Fruit fly (Drosophila melanogaster) whole organism, wandering third instar larva: ENCODE measurements around the gene beag.

ENCODE experiments used
- Abd-B ChIP-seq: fragments of >200 bp; optimal IDR thresholded peaks from 2 replicates; lab custom pipeline; 2017; ENCODE audit warnings: missing biosample characterization, missing genetic modification characterization
- CG32264 ChIP-seq: fragments of 200-800 bp; sonication (Bioruptor generic); optimal IDR thresholded peaks from 2 replicates; lab custom pipeline; 2016; ENCODE audit warnings: missing biosample characterization, missing genetic modification characterization
- CG9705 ChIP-seq: fragments of 200-800 bp; sonication (Bioruptor generic); optimal IDR thresholded peaks from 2 replicates; lab custom pipeline; 2018; ENCODE audit warnings: missing biosample characterization, mild to moderate bottlenecking, missing genetic modification characterization
- CrebA ChIP-seq: fragments of 200-800 bp; sonication (Bioruptor generic); optimal IDR thresholded peaks from 2 replicates; lab custom pipeline; 2016; ENCODE audit warnings: missing biosample characterization, mild to moderate bottlenecking, missing genetic modification characterization, borderline replicate concordance
- Dfd ChIP-seq: fragments of >200 bp; optimal IDR thresholded peaks from 2 replicates; lab custom pipeline; 2017; ENCODE audit warnings: missing biosample characterization, missing genetic modification characterization
- Dif ChIP-seq: fragments of 200-275, 200-300 bp; sonication (Bioruptor generic); optimal IDR thresholded peaks from 2 replicates; lab custom pipeline; 2018; ENCODE audit warnings: missing biosample characterization, missing genetic modification characterization; ENCODE audit not compliant: partially characterized antibody
- GATAd ChIP-seq: sonication (Bioruptor generic); optimal IDR thresholded peaks from 2 replicates; lab custom pipeline; 2016; ENCODE audit warnings: missing biosample characterization, missing genetic modification characterization
- HLH106 ChIP-seq: fragments of 200-800 bp; optimal IDR thresholded peaks from 3 replicates; lab custom pipeline; 2019; ENCODE audit warnings: missing biosample characterization, mild to moderate bottlenecking, missing genetic modification characterization, moderate library complexity
- Hnf4 ChIP-seq: fragments of 200-800 bp; sonication (Bioruptor generic); optimal IDR thresholded peaks from 2 replicates; lab custom pipeline; 2016; ENCODE audit warnings: missing biosample characterization, mild to moderate bottlenecking, missing genetic modification characterization
- Hr78 ChIP-seq: fragments of >200 bp; optimal IDR thresholded peaks from 2 replicates; lab custom pipeline; 2017; ENCODE audit warnings: missing biosample characterization, missing genetic modification characterization
- Hr83 ChIP-seq: fragments of 200-300 bp; sonication (Bioruptor generic); optimal IDR thresholded peaks from 2 replicates; lab custom pipeline; 2016; ENCODE audit warnings: missing biosample characterization, mild to moderate bottlenecking, missing genetic modification characterization, moderate library complexity; ENCODE audit not compliant: poor library complexity, severe bottlenecking
- Jra ChIP-seq: sonication (Bioruptor generic); optimal IDR thresholded peaks from 2 replicates; lab custom pipeline; 2016; ENCODE audit warnings: missing biosample characterization, missing genetic modification characterization
- Mio ChIP-seq: sonication (Bioruptor generic); optimal IDR thresholded peaks from 2 replicates; lab custom pipeline; 2016; ENCODE audit warnings: missing biosample characterization, missing genetic modification characterization
- Myc ChIP-seq: fragments of >200 bp; optimal IDR thresholded peaks from 2 replicates; lab custom pipeline; 2017
- N ChIP-seq: fragments of >200 bp; optimal IDR thresholded peaks from 2 replicates; lab custom pipeline; 2018; ENCODE audit warnings: missing biosample characterization, missing external identifiers, missing genetic modification characterization
- OdsH ChIP-seq: fragments of 200-800 bp; sonication (Bioruptor generic); optimal IDR thresholded peaks from 2 replicates; lab custom pipeline; 2016; ENCODE audit warnings: missing biosample characterization, mild to moderate bottlenecking, missing genetic modification characterization
- Rel ChIP-seq, 2 experiments: fragments of 200-800 bp; sonication (Bioruptor generic) in 1 of 2; optimal IDR thresholded peaks; 2 replicates in 1 of 2; 3 replicates in 1 of 2; lab custom pipeline; 2016 to 2019; ENCODE audit warnings: mild to moderate bottlenecking in 2 of 2, missing biosample characterization in 2 of 2, missing genetic modification characterization in 2 of 2, moderate library complexity in 1 of 2
- Sp1 ChIP-seq: fragments of 200-800 bp; sonication (Bioruptor generic); optimal IDR thresholded peaks from 3 replicates; lab custom pipeline; 2019; ENCODE audit warnings: missing biosample characterization, mild to moderate bottlenecking, missing genetic modification characterization, moderate library complexity
- Vsx2 ChIP-seq: fragments of 200-300, 225-300 bp; sonication (Bioruptor generic); optimal IDR thresholded peaks from 2 replicates; lab custom pipeline; 2018; ENCODE audit warnings: missing biosample characterization, missing genetic modification characterization; ENCODE audit not compliant: partially characterized antibody
- br ChIP-seq: fragments of 200-800 bp; sonication (Bioruptor generic); optimal IDR thresholded peaks from 2 replicates; lab custom pipeline; 2016; ENCODE audit warnings: missing biosample characterization, missing genetic modification characterization
- brk ChIP-seq: fragments of 200-800 bp; sonication (Bioruptor generic); optimal IDR thresholded peaks from 2 replicates; lab custom pipeline; 2016; ENCODE audit warnings: missing biosample characterization, mild to moderate bottlenecking, missing genetic modification characterization
- dl ChIP-seq, 2 experiments: fragments of 175-275, 200-275 bp in 1 of 2; fragments of 200-275 bp in 1 of 2; sonication (Bioruptor generic); optimal IDR thresholded peaks; lab custom pipeline; 2018; ENCODE audit warnings: mild to moderate bottlenecking in 2 of 2, missing biosample characterization in 2 of 2, missing genetic modification characterization in 2 of 2, moderate library complexity in 2 of 2; ENCODE audit not compliant: partially characterized antibody in 2 of 2, insufficient read depth in 1 of 2
- dmrt93B ChIP-seq: fragments of 200-800 bp; sonication (Bioruptor generic); optimal IDR thresholded peaks from 2 replicates; lab custom pipeline; 2018; ENCODE audit warnings: missing biosample characterization, mild to moderate bottlenecking, missing genetic modification characterization
- dsf ChIP-seq: sonication (Bioruptor generic); optimal IDR thresholded peaks from 2 replicates; lab custom pipeline; 2016; ENCODE audit warnings: missing biosample characterization, missing genetic modification characterization, borderline replicate concordance
- ey ChIP-seq: fragments of 200-800 bp; sonication (Bioruptor generic); optimal IDR thresholded peaks from 2 replicates; lab custom pipeline; 2016; ENCODE audit warnings: missing biosample characterization, missing genetic modification characterization
- foxo ChIP-seq, 2 experiments: fragments of 200-800 bp; sonication (Bioruptor generic); optimal IDR thresholded peaks; 2 replicates in 1 of 2; 3 replicates in 1 of 2; lab custom pipeline; 2016 to 2017; ENCODE audit warnings: missing biosample characterization in 2 of 2, missing genetic modification characterization in 2 of 2
- fru ChIP-seq: fragments of 200-800 bp; sonication (Bioruptor generic); optimal IDR thresholded peaks from 3 replicates; lab custom pipeline; 2016; ENCODE audit warnings: missing biosample characterization, mild to moderate bottlenecking, missing genetic modification characterization
- h ChIP-seq: fragments of 200-800 bp; sonication (Bioruptor generic); optimal IDR thresholded peaks from 3 replicates; lab custom pipeline; 2016; ENCODE audit warnings: missing biosample characterization, mild to moderate bottlenecking, missing genetic modification characterization
- jim ChIP-seq: fragments of 175-275, 200-325 bp; sonication (Bioruptor generic); optimal IDR thresholded peaks from 2 replicates; lab custom pipeline; 2016; ENCODE audit warnings: missing biosample characterization, mild to moderate bottlenecking, missing genetic modification characterization
- lola ChIP-seq: fragments of >200 bp; optimal IDR thresholded peaks from 2 replicates; lab custom pipeline; 2017; ENCODE audit warnings: missing biosample characterization, missing genetic modification characterization
- pan ChIP-seq: fragments of >200 bp; optimal IDR thresholded peaks from 2 replicates; lab custom pipeline; 2017
- psq ChIP-seq: fragments of 200-800 bp; sonication (Bioruptor generic); optimal IDR thresholded peaks from 3 replicates; lab custom pipeline; 2017; ENCODE audit warnings: missing biosample characterization, mild to moderate bottlenecking, missing genetic modification characterization, moderate library complexity
- rgr ChIP-seq: fragments of 200-800 bp; sonication (Bioruptor generic); optimal IDR thresholded peaks from 3 replicates; lab custom pipeline; 2016; ENCODE audit warnings: missing biosample characterization, mild to moderate bottlenecking, missing genetic modification characterization
- sage ChIP-seq: fragments of 200-800 bp; sonication (Bioruptor generic); optimal IDR thresholded peaks from 2 replicates; lab custom pipeline; 2016; ENCODE audit warnings: missing biosample characterization, mild to moderate bottlenecking, missing genetic modification characterization
- sv ChIP-seq: fragments of 200-800 bp; sonication (Bioruptor generic); optimal IDR thresholded peaks from 3 replicates; lab custom pipeline; 2016; ENCODE audit warnings: missing biosample characterization, missing genetic modification characterization
- tai ChIP-seq: sonication (Bioruptor generic); optimal IDR thresholded peaks from 2 replicates; lab custom pipeline; 2016; ENCODE audit warnings: missing biosample characterization, missing genetic modification characterization
- usp ChIP-seq: fragments of >200 bp; optimal IDR thresholded peaks from 2 replicates; lab custom pipeline; 2017; ENCODE audit warnings: missing biosample characterization, missing genetic modification characterization
- woc ChIP-seq: sonication (Bioruptor generic); optimal IDR thresholded peaks from 2 replicates; lab custom pipeline; 2016; ENCODE audit warnings: missing biosample characterization, mild to moderate bottlenecking, missing genetic modification characterization

beag gene

DNA sequence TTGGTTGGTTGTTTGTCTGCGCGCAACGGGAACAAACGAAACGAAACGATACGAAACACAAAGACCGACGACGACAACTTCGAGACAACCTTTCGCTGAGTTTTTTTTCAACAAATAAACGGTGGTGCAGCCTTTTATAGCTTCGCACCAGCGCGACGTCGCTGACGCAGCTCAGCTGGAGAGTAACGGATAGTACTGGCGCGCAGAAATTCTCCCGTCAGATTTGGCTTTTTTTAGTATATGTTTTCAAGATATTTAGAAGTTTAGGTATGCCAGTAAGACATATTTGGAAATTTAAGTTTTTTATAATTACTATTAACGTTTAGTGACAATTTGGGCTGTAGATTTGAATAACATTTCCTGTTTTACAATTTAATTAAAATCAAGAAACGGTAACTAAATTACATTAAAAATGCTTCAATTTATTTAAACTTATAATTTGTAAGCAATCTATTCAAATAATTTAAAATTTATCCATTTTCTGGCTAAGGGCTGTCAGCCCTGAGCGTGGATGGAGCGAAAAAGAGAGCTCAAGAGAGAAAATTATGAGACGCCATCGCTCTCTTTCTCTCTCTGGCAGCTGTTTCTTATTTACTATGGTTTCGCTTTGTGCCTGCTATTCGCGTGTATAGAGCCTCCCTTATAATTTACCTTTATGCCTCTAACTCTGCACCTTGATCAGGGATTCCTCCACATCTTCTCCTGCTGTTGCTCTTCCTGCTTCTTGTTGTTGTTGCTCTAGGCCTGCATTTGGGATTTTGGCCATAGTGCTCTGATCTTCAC is 31.1 kb downstream of the beag start:
- TF ChIP-seq h (GFP tag; lab: Kevin White, UChicago), result peak; percentile 83
- peak; percentile 29 for TF ChIP-seq sage (GFP tag; lab: Kevin White, UChicago)
- TF ChIP-seq lola, result no peak
- no peak for TF ChIP-seq jim
- no peak for TF ChIP-seq usp
- no peak for TF ChIP-seq CG32264 (GFP tag; lab: Kevin White, UChicago)
- no peak for TF ChIP-seq Mio (GFP tag; lab: Kevin White, UChicago)
- peak; percentile 8 for TF ChIP-seq Hr83 (GFP tag; lab: Kevin White, UChicago)
- peak; percentile 60 to 72 for TF ChIP-seq dl (GFP tag; optimal IDR thresholded peaks at IDR 0.05; lab: Kevin White, UChicago; ENCODE audit: insufficient read depth in 1 of 2, partially characterized antibody in 2 of 2)
- TF ChIP-seq psq (GFP tag; lab: Kevin White, UChicago), result peak; percentile 90
- no peak for TF ChIP-seq N (GFP tag; lab: Kevin White, UChicago)
- TF ChIP-seq CrebA (GFP tag; lab: Kevin White, UChicago), result no peak
- peak; percentile 84 for TF ChIP-seq Dif
- peak; percentile 94 for TF ChIP-seq Myc (lab: Kevin White, UChicago)
- TF ChIP-seq foxo (GFP tag; optimal IDR thresholded peaks at IDR 0.05; lab: Kevin White, UChicago), result peak in 1 of 2 experiments; percentile 84
- peak; percentile 92 for TF ChIP-seq Sp1 (GFP tag; lab: Kevin White, UChicago)
- peak; percentile 73 for TF ChIP-seq brk
- no peak for TF ChIP-seq Dfd (GFP tag; lab: Kevin White, UChicago)
- TF ChIP-seq woc (GFP tag; lab: Kevin White, UChicago), result peak; percentile 93
- peak; percentile 82 for TF ChIP-seq OdsH (GFP tag; lab: Kevin White, UChicago)
- TF ChIP-seq dmrt93B (GFP tag; lab: Kevin White, UChicago), result peak; percentile 70
- TF ChIP-seq ey (GFP tag; lab: Kevin White, UChicago), result peak; percentile 74
- peak; percentile 71 for TF ChIP-seq CG9705
- TF ChIP-seq Hr78, result no peak
- no peak for TF ChIP-seq Abd-B (GFP tag; lab: Kevin White, UChicago)
- TF ChIP-seq pan (lab: Kevin White, UChicago), result no peak
- TF ChIP-seq br, result peak; percentile 75
- TF ChIP-seq fru (GFP tag; lab: Kevin White, UChicago), result peak; percentile 86
- no peak for TF ChIP-seq GATAd (GFP tag; lab: Kevin White, UChicago)
- peak; percentile 77 for TF ChIP-seq rgr (GFP tag; lab: Kevin White, UChicago)
- peak; percentile 47 for TF ChIP-seq tai (GFP tag; lab: Kevin White, UChicago)
- TF ChIP-seq Rel (GFP tag; optimal IDR thresholded peaks at IDR 0.05; lab: Kevin White, UChicago), result peak; percentile 41
- peak; percentile 55 for TF ChIP-seq Rel (tag; optimal IDR thresholded peaks at IDR 0.05; lab: Kevin White, UChicago)
- TF ChIP-seq Jra (GFP tag; lab: Kevin White, UChicago), result peak; percentile 75
- TF ChIP-seq Hnf4 (GFP tag; lab: Kevin White, UChicago), result peak; percentile 35
- TF ChIP-seq Vsx2, result peak; percentile 54
- TF ChIP-seq dsf (GFP tag; lab: Kevin White, UChicago), result peak; percentile 10
- TF ChIP-seq HLH106 (tag; lab: Kevin White, UChicago), result peak; percentile 89
- peak; percentile 79 for TF ChIP-seq sv (GFP tag; lab: Kevin White, UChicago)

- peak; percentile 94 for TF ChIP-seq woc (GFP tag; lab: Kevin White, UChicago)
- peak; percentile 97 for TF ChIP-seq Rel (GFP tag; optimal IDR thresholded peaks at IDR 0.05; lab: Kevin White, UChicago)
- peak; percentile 74 for TF ChIP-seq Rel (tag; optimal IDR thresholded peaks at IDR 0.05; lab: Kevin White, UChicago)
- peak; percentile 95 for TF ChIP-seq Jra (GFP tag; lab: Kevin White, UChicago)
- TF ChIP-seq brk, result peak; percentile 93
- TF ChIP-seq tai (GFP tag; lab: Kevin White, UChicago), result peak; percentile 89
- TF ChIP-seq Dif, result no peak
- peak; percentile 95 for TF ChIP-seq HLH106 (tag; lab: Kevin White, UChicago)
- no peak for TF ChIP-seq lola
- peak; percentile 72 for TF ChIP-seq CG9705
- peak; percentile 92 for TF ChIP-seq CG32264 (GFP tag; lab: Kevin White, UChicago)
- peak; percentile 78 for TF ChIP-seq GATAd (GFP tag; lab: Kevin White, UChicago)
- peak; percentile 98 for TF ChIP-seq br
- no peak for TF ChIP-seq dl (GFP tag; optimal IDR thresholded peaks at IDR 0.05; lab: Kevin White, UChicago; ENCODE audit: insufficient read depth in 1 of 2, partially characterized antibody in 2 of 2)
- TF ChIP-seq dsf (GFP tag; lab: Kevin White, UChicago), result peak; percentile 83
- peak; percentile 96 for TF ChIP-seq psq (GFP tag; lab: Kevin White, UChicago)
- peak; percentile 99 for TF ChIP-seq h (GFP tag; lab: Kevin White, UChicago)
- no peak for TF ChIP-seq Vsx2
- TF ChIP-seq Myc (lab: Kevin White, UChicago), result no peak
- peak; percentile 86 for TF ChIP-seq sv (GFP tag; lab: Kevin White, UChicago)
- TF ChIP-seq ey (GFP tag; lab: Kevin White, UChicago), result peak; percentile 98
- peak; percentile 63 for TF ChIP-seq Mio (GFP tag; lab: Kevin White, UChicago)
- no peak for TF ChIP-seq pan (lab: Kevin White, UChicago)
- TF ChIP-seq foxo (GFP tag; optimal IDR thresholded peaks at IDR 0.05; lab: Kevin White, UChicago), result peak; percentile 92 to 98
- peak; percentile 49 for TF ChIP-seq Hr83 (GFP tag; lab: Kevin White, UChicago)
- no peak for TF ChIP-seq Abd-B (GFP tag; lab: Kevin White, UChicago)
- peak; percentile 90 for TF ChIP-seq sage (GFP tag; lab: Kevin White, UChicago)
- peak; percentile 95 for TF ChIP-seq Hnf4 (GFP tag; lab: Kevin White, UChicago)
- TF ChIP-seq Dfd (GFP tag; lab: Kevin White, UChicago), result no peak
- peak; percentile 93 for TF ChIP-seq Sp1 (GFP tag; lab: Kevin White, UChicago)
- TF ChIP-seq OdsH (GFP tag; lab: Kevin White, UChicago), result peak; percentile 98
- peak; percentile 93 for TF ChIP-seq dmrt93B (GFP tag; lab: Kevin White, UChicago)
- peak; percentile 98 for TF ChIP-seq fru (GFP tag; lab: Kevin White, UChicago)
- TF ChIP-seq Hr78, result no peak
- peak; percentile 98 for TF ChIP-seq rgr (GFP tag; lab: Kevin White, UChicago)
These were observed 33.0 kb downstream of the beag start for dm6 chr3R:9031797-9032418.
